Fruit fly (Drosophila melanogaster): ENCODE measurements around the gene Best1.

Gene Best1

dm6 chr3R:10144103-10144998 is 25.9 kb downstream of the Best1 start, which contains the start of the genes TAF1B and Invadolysin (continued):
- TF ChIP-seq fru (optimal IDR thresholded peaks at IDR 0.05) = no peak
- 0 out of 3 replicates have a peak, but pooled peaks have one; percentile 42 for TF ChIP-seq ken (GFP tag; IDR thresholded peaks at IDR 0.05)
- no peak for TF ChIP-seq btn (GFP tag; optimal IDR thresholded peaks at IDR 0.05)
- TF ChIP-seq Myb (GFP tag; optimal IDR thresholded peaks at IDR 0.05) = peak; percentile 86
- TF ChIP-seq cwo (GFP tag; optimal IDR thresholded peaks at IDR 0.05) = no peak
- peak; percentile 62 for TF ChIP-seq CG13775 (GFP tag; optimal IDR thresholded peaks at IDR 0.05)
- TF ChIP-seq CG10654 (GFP tag; optimal IDR thresholded peaks at IDR 0.05) = peak; percentile 17
- TF ChIP-seq CG31388 (GFP tag; optimal IDR thresholded peaks at IDR 0.05) = no peak
- no peak for TF ChIP-seq fd102C (GFP tag; optimal IDR thresholded peaks at IDR 0.05)
- TF ChIP-seq CG10274 (GFP tag; optimal IDR thresholded peaks at IDR 0.05) = no peak
- TF ChIP-seq ranshi (GFP tag; IDR thresholded peaks at IDR 0.05) = peak; percentile 37; the same call in 1 of the 2 replicates
- peak; percentile 87 for TF ChIP-seq CG2116 (GFP tag; optimal IDR thresholded peaks at IDR 0.05)
- peak; percentile 19 for TF ChIP-seq Nf-YB (GFP tag; optimal IDR thresholded peaks at IDR 0.05)
- peak; percentile 69 for TF ChIP-seq CG2120 (GFP tag; optimal IDR thresholded peaks at IDR 0.05)
- TF ChIP-seq CG4617 (GFP tag; optimal IDR thresholded peaks at IDR 0.05; ENCODE audit: borderline replicate concordance) = peak; percentile 40
- TF ChIP-seq CTCF (GFP tag; optimal IDR thresholded peaks at IDR 0.05) = peak; percentile 69
- TF ChIP-seq Hr39 (optimal IDR thresholded peaks at IDR 0.05) = no peak
- peak; percentile 15 for TF ChIP-seq CG3281 (GFP tag; optimal IDR thresholded peaks at IDR 0.05)
- TF ChIP-seq CG7928 (GFP tag; optimal IDR thresholded peaks at IDR 0.05) = peak; percentile 17
- no peak for TF ChIP-seq pan (optimal IDR thresholded peaks at IDR 0.05)
- peak in 1 of 2 experiments; percentile 55 for TF ChIP-seq pan (GFP tag; optimal IDR thresholded peaks at IDR 0.05 in 1 of 2, IDR thresholded peaks at IDR 0.05 in 1 of 2)
- peak; percentile 62 for TF ChIP-seq CG4707 (GFP tag; optimal IDR thresholded peaks at IDR 0.05)
- peak; percentile 19 for TF ChIP-seq zen (tag; optimal IDR thresholded peaks at IDR 0.05)
- TF ChIP-seq CG18619 (GFP tag; optimal IDR thresholded peaks at IDR 0.05) = peak; percentile 46
- peak; percentile 95 for TF ChIP-seq amos (GFP tag; IDR thresholded peaks at IDR 0.05; ENCODE audit: partially characterized antibody)
- TF ChIP-seq gfzf (GFP tag; optimal IDR thresholded peaks at IDR 0.05) = peak; percentile 99
- TF ChIP-seq CG13424 (tag; optimal IDR thresholded peaks at IDR 0.05) = peak; percentile 56
- TF ChIP-seq cad (GFP tag; optimal IDR thresholded peaks at IDR 0.05) = no peak
- TF ChIP-seq GATAe (GFP tag; conservative IDR thresholded peaks at IDR 0.05) = no peak
- peak; percentile 2 for TF ChIP-seq CG4854 (GFP tag; optimal IDR thresholded peaks at IDR 0.05)
- no peak for TF ChIP-seq gcm (GFP tag; optimal IDR thresholded peaks at IDR 0.05)
- TF ChIP-seq rib (GFP tag; IDR thresholded peaks at IDR 0.05) = peak; percentile 66; the same call in 1 of the 2 replicates
- peak; percentile 94 for TF ChIP-seq sens (GFP tag)
- TF ChIP-seq CG31365 (tag; optimal IDR thresholded peaks at IDR 0.05) = peak; percentile 54
- peak; percentile 53 for TF ChIP-seq nerfin-2 (GFP tag; IDR thresholded peaks at IDR 0.05; ENCODE audit: partially characterized antibody)
- no peak for TF ChIP-seq dysf (GFP tag; IDR thresholded peaks at IDR 0.05)
- TF ChIP-seq Lhr (GFP tag; optimal IDR thresholded peaks at IDR 0.05) = peak; percentile 87
- no peak for TF ChIP-seq al (GFP tag; IDR thresholded peaks at IDR 0.05)
- TF ChIP-seq E2f1 (GFP tag; IDR thresholded peaks at IDR 0.05) = no peak
- TF ChIP-seq Trl (optimal IDR thresholded peaks at IDR 0.05) = no peak
- TF ChIP-seq Trl (GFP tag; optimal IDR thresholded peaks at IDR 0.05) = no peak
- TF ChIP-seq CG13624 (GFP tag; optimal IDR thresholded peaks at IDR 0.05) = peak; percentile 54
- TF ChIP-seq CG15269 (tag; optimal IDR thresholded peaks at IDR 0.05) = peak; percentile 31
- peak; percentile 75 for TF ChIP-seq NFAT (GFP tag; IDR thresholded peaks at IDR 0.05)
- TF ChIP-seq sr (GFP tag; IDR thresholded peaks at IDR 0.05) = peak; percentile 60; the same call in 2 of the 3 replicates
- peak; percentile 64 for TF ChIP-seq CG14441 (GFP tag; IDR thresholded peaks at IDR 0.05)
- TF ChIP-seq CG1602 (GFP tag; optimal IDR thresholded peaks at IDR 0.05) = peak; percentile 66
- TF ChIP-seq D19B (GFP tag; optimal IDR thresholded peaks at IDR 0.05) = no peak
- TF ChIP-seq peb (GFP tag; IDR thresholded peaks at IDR 0.05) = no peak
- no peak for TF ChIP-seq Bteb2 (GFP tag; optimal IDR thresholded peaks at IDR 0.05)
- no peak for TF ChIP-seq luna (GFP tag; optimal IDR thresholded peaks at IDR 0.05)
